Fruit fly (Drosophila melanogaster) whole organism, pupa: ENCODE measurements around the gene CtsL4.

Experiments used
- CG10348 ChIP-seq: fragments of 200-800 bp; sonication (Bioruptor generic); IDR thresholded peaks from 2 replicates; pipeline ENCODE4 v1.3.6; 2022; ENCODE audit warnings: missing biosample characterization, missing genetic modification characterization
- CG12605 ChIP-seq: fragments of 200-800 bp; sonication (Bioruptor generic); IDR thresholded peaks from 2 replicates; pipeline ENCODE4 v1.3.6; 2022; ENCODE audit warnings: missing biosample characterization, missing genetic modification characterization
- CG13204 ChIP-seq: fragments of 200-800 bp; sonication (Bioruptor generic); optimal IDR thresholded peaks from 2 replicates; lab custom pipeline; 2018; ENCODE audit warnings: missing biosample characterization, mild to moderate bottlenecking, missing genetic modification characterization, moderate library complexity
- CG14655 ChIP-seq: fragments of 200-800 bp; sonication (Bioruptor generic); optimal IDR thresholded peaks from 3 replicates; lab custom pipeline; 2017; ENCODE audit warnings: mild to moderate bottlenecking, missing biosample characterization, missing genetic modification reagents, missing genetic modification characterization
- CG17806 ChIP-seq: fragments of 200-800 bp; sonication (Bioruptor generic); optimal IDR thresholded peaks from 2 replicates; lab custom pipeline; 2018; ENCODE audit warnings: missing biosample characterization, mild to moderate bottlenecking, missing genetic modification characterization, moderate library complexity
- CG32121 ChIP-seq: fragments of 200-800 bp; sonication (Bioruptor generic); IDR thresholded peaks from 2 replicates; pipeline ENCODE4 v1.3.6; 2022; ENCODE audit warnings: missing biosample characterization, missing genetic modification characterization
- CG34367 ChIP-seq: fragments of 200-800 bp; sonication (Bioruptor generic); optimal IDR thresholded peaks from 2 replicates; lab custom pipeline; 2018; ENCODE audit warnings: missing biosample characterization, mild to moderate bottlenecking, missing genetic modification characterization
- CG4496 ChIP-seq: fragments of 200-800 bp; sonication (Bioruptor generic); IDR thresholded peaks from 3 replicates; pipeline ENCODE4 v1.3.6; 2022; ENCODE audit warnings: missing biosample characterization, missing genetic modification characterization
- CG8159 ChIP-seq: fragments of 200-800 bp; sonication (Bioruptor generic); optimal IDR thresholded peaks from 3 replicates; lab custom pipeline; 2018; ENCODE audit warnings: missing biosample characterization, mild to moderate bottlenecking, missing genetic modification characterization, moderate library complexity
- CG8301 ChIP-seq: fragments of 200-800 bp; sonication (Bioruptor generic); optimal IDR thresholded peaks from 2 replicates; lab custom pipeline; 2018; ENCODE audit warnings: missing biosample characterization, mild to moderate bottlenecking, missing genetic modification characterization
- CG9948 ChIP-seq: fragments of 200-800 bp; sonication (Bioruptor generic); optimal IDR thresholded peaks from 2 replicates; lab custom pipeline; 2018; ENCODE audit warnings: missing biosample characterization, mild to moderate bottlenecking, missing genetic modification characterization, moderate library complexity
- D1 ChIP-seq: fragments of 200-800 bp; sonication (Bioruptor generic); optimal IDR thresholded peaks from 2 replicates; lab custom pipeline; 2018; ENCODE audit warnings: missing biosample characterization, mild to moderate bottlenecking, missing genetic modification characterization, moderate library complexity
- EcR ChIP-seq: fragments of 200-800 bp; sonication (Bioruptor generic); optimal IDR thresholded peaks from 3 replicates; lab custom pipeline; 2019; ENCODE audit warnings: missing biosample characterization, missing genetic modification characterization, mild to moderate bottlenecking, moderate library complexity, missing genetic modification reagents
- Pif1A ChIP-seq: fragments of 200-800 bp; sonication (Bioruptor generic); optimal IDR thresholded peaks from 3 replicates; lab custom pipeline; 2016; ENCODE audit warnings: missing biosample characterization, missing genetic modification characterization
- Pif1B ChIP-seq: fragments of 200-800 bp; sonication (Bioruptor generic); optimal IDR thresholded peaks from 3 replicates; lab custom pipeline; 2016; ENCODE audit warnings: missing biosample characterization, missing genetic modification characterization
- Snoo ChIP-seq: fragments of 200-800 bp; sonication (Bioruptor generic); optimal IDR thresholded peaks from 3 replicates; lab custom pipeline; 2017; ENCODE audit warnings: missing biosample characterization, mild to moderate bottlenecking, missing genetic modification characterization, inconsistent platforms
- fd96Ca ChIP-seq: fragments of 200-800 bp; sonication (Bioruptor generic); IDR thresholded peaks from 3 replicates; pipeline ENCODE4 v1.3.6; 2022; ENCODE audit warnings: missing biosample characterization, missing genetic modification characterization
- gl ChIP-seq: fragments of 200-800 bp; sonication (Bioruptor generic); optimal IDR thresholded peaks from 2 replicates; lab custom pipeline; 2018; ENCODE audit warnings: missing biosample characterization, mild to moderate bottlenecking, missing genetic modification characterization
- rn ChIP-seq: fragments of 200-800 bp; sonication (Bioruptor generic); IDR thresholded peaks from 2 replicates; pipeline ENCODE4 v1.3.6; 2022; ENCODE audit warnings: missing biosample characterization, missing genetic modification characterization

The CtsL4 gene

dm6 chr2L:10327790-10328189, 28.6 kb downstream of the CtsL4 start, which contains the start of gene RnrL:
Gene RnrL (minus strand): TSS chr2L:10327943.
- TF ChIP-seq CG8159 (no peak), CG14655 (GFP tag; lab: Kevin White, UChicago) (no peak), CG32121 (GFP tag; lab: Robert Waterston, UW) (no peak), Snoo (tag; lab: Kevin White, UChicago) (no peak), fd96Ca (GFP tag; lab: Robert Waterston, UW) (no peak), CG17806 (tag; lab: Kevin White, UChicago) (no peak), CG12605 (no peak), CG8301 (tag; lab: Kevin White, UChicago) (no peak), CG9948 (tag; lab: Kevin White, UChicago) (no peak), CG10348 (GFP tag; lab: Robert Waterston, UW) (no peak), CG34367 (tag; lab: Kevin White, UChicago) (no peak), CG4496 (GFP tag; lab: Robert Waterston, UW) (no peak), rn (GFP tag; lab: Robert Waterston, UW) (no peak), Pif1B (GFP tag; lab: Kevin White, UChicago) (no peak), EcR (no peak), CG13204 (GFP tag; lab: Kevin White, UChicago) (no peak), gl (no peak), Pif1A (GFP tag; lab: Kevin White, UChicago) (no peak)

dm6 chr2L:10322773-10323487, 33.5 kb downstream of the CtsL4 start, which contains the start of gene CG5381:
Gene CG5381 (minus strand): TSS chr2L:10323102.
- TF ChIP-seq CG4496 (GFP tag; lab: Robert Waterston, UW) (no peak), CG14655 (GFP tag; lab: Kevin White, UChicago) (no peak), fd96Ca (GFP tag; lab: Robert Waterston, UW) (no peak), Pif1B (GFP tag; lab: Kevin White, UChicago) (no peak), CG9948 (tag; lab: Kevin White, UChicago) (no peak), CG34367 (tag; lab: Kevin White, UChicago) (no peak), CG17806 (tag; lab: Kevin White, UChicago) (no peak), rn (GFP tag; lab: Robert Waterston, UW) (no peak), EcR (no peak), CG8159 (no peak), CG12605 (no peak)

DNA sequence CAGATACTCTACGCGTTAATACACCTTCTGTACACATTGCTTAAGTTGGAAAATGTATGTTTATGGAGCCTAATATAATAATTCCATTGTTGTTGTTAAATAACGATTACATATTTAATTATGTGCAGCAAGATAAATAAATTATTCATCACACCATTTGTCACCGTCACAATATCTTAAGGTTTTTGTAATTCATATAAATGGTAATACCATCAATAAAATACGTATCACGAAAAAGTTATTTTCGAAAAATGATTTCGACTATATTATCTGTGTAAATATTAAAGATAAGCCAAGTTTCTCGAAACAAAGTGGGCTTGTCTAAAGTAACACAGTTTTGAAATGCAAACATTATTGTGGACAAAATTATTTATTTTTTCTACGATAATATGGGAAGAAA, 34.2 kb downstream of the CtsL4 start, which contains the start of gene CG4995:
Gene CG4995 (plus strand): TSS at position 301 of the 400 bp plus-strand sequence.
- TF ChIP-seq D1 (tag; lab: Kevin White, UChicago): no peak
- no peak for TF ChIP-seq CG34367 (tag; lab: Kevin White, UChicago)
- no peak for TF ChIP-seq CG4496 (GFP tag; lab: Robert Waterston, UW)
- no peak for TF ChIP-seq EcR
- TF ChIP-seq CG9948 (tag; lab: Kevin White, UChicago): no peak
- no peak for TF ChIP-seq Pif1A (GFP tag; lab: Kevin White, UChicago)
- no peak for TF ChIP-seq Pif1B (GFP tag; lab: Kevin White, UChicago)

DNA sequence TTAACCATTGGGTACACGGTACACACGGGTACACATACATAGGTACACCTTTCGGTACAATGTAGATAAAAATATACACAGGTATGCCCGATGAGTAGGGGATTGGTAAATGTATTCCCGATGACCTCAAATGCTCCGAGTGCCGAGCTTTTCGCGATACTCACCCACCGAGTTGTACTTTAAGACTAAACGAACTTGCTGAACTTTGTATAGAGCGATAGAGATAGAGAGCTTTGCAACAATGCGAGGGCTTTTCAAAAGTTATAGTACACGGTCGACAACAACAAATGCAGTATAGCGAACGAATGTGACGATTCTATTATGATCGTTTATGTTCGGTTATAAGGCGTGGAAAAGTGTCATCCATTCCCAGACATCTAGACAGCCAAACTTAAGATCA, 34.8 kb downstream of the CtsL4 start:
- no peak for TF ChIP-seq Snoo (tag; lab: Kevin White, UChicago)
- no peak for TF ChIP-seq CG8159
- peak; percentile 51; the same call in 1 of the 2 replicates for TF ChIP-seq CG32121 (GFP tag; lab: Robert Waterston, UW)
- TF ChIP-seq EcR: peak; percentile 90
- TF ChIP-seq D1 (tag; lab: Kevin White, UChicago): no peak
- no peak for TF ChIP-seq rn (GFP tag; lab: Robert Waterston, UW)
- peak; percentile 42 for TF ChIP-seq gl

- TF ChIP-seq D1 (tag; lab: Kevin White, UChicago): no peak
- no peak for TF ChIP-seq CG9948 (tag; lab: Kevin White, UChicago)
These were observed 35.3 kb downstream of the CtsL4 start for dm6 chr2L:10321036-10321583.

DNA sequence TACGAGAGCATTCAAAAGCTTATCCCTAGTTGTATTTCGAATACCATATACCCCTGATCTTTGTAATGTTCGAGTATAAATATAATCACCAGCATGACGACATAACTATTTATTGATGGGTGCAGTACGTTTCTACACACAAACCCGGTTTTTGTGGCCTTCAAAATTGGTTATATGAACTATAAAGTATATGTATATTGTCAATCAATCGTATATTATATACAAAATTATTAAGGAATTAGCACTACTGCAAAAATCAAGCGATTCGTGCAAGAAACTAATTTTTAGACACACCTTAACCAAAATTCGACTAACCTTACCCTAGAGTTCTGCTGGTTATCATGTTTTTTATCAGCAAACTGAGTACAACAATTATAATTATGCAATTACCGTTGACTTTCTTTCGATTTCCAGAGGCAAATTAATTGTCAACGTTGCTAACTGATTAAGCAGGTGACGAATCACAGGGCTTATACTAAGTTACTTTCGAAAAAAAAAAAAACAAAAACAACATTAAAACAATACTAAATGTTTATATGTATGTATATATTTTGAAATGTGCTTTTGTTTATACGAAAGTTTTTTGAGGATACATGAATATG, 36.1 kb downstream of the CtsL4 start:
- TF ChIP-seq CG12605 (no peak), CG9948 (tag; lab: Kevin White, UChicago) (no peak), rn (GFP tag; lab: Robert Waterston, UW) (no peak), CG13204 (GFP tag; lab: Kevin White, UChicago) (no peak), CG8301 (tag; lab: Kevin White, UChicago) (no peak), CG8159 (no peak)

DNA sequence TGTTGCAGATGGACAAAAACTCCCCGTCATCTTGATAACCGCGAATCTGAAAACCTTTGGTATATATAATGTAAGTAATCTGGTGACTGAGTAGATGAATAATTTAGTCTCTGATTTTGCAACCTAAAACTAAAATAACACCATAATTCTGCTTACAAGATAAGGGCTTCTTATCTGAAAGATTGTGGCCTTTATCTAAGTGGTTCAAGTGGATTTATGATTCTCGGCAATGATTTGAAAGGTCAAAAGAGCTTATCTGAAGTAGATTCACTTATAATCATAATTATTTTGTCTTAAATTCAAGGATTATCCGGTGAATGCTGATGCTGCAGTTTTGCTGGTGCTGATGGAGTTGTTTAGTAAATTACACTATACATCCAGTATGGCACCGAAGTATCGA, 40.5 kb downstream of the CtsL4 start:
- TF ChIP-seq CG13204 (GFP tag; lab: Kevin White, UChicago): no peak
- TF ChIP-seq rn (GFP tag; lab: Robert Waterston, UW): no peak
- no peak for TF ChIP-seq CG17806 (tag; lab: Kevin White, UChicago)
- TF ChIP-seq CG8159: no peak
